Fruit fly (Drosophila melanogaster): Measurements from ENCODE around the gene Cluap1.

Gene Cluap1

DNA sequence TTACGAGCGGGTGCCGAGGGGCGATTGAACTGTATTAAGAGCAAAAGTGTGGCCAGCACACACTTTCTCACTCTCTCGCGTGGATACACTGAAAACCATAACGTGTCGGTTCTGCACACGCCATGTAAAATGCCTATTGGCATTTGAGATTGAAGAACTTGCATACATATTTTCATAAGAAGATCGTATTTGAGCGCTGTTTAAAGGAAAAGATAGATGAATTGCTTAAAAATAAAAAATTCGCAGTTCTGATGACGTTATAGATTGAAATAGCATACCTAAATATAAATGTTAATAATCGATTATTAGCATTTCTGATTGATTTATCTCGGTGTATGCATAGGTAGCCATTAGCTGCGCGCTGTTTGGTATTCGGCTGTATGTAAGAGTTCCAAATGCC is 35.0 kb downstream of the Cluap1 start (continued):
- TF ChIP-seq dysf (GFP tag; IDR thresholded peaks at IDR 0.05): peak; percentile 32; the same call in 2 of the 3 replicates
- no peak for TF ChIP-seq CG32767 (GFP tag; IDR thresholded peaks at IDR 0.05)
- TF ChIP-seq CG5953 (GFP tag; IDR thresholded peaks at IDR 0.05): no peak
- no peak for TF ChIP-seq Rfx (GFP tag; IDR thresholded peaks at IDR 0.05)
- TF ChIP-seq CG30403 (GFP tag; optimal IDR thresholded peaks at IDR 0.05): peak; percentile 52
- TF ChIP-seq Hand (GFP tag; optimal IDR thresholded peaks at IDR 0.05): no peak
- TF ChIP-seq CG3847 (GFP tag; IDR thresholded peaks at IDR 0.05): no peak
- TF ChIP-seq Trl (optimal IDR thresholded peaks at IDR 0.05): no peak
- TF ChIP-seq Trl (GFP tag; optimal IDR thresholded peaks at IDR 0.05): no peak
- TF ChIP-seq CG9932 (GFP tag; IDR thresholded peaks at IDR 0.05): no peak
- TF ChIP-seq Abd-B (GFP tag; optimal IDR thresholded peaks at IDR 0.05): peak; percentile 28
- peak; percentile 51 for TF ChIP-seq CG10979 (tag; optimal IDR thresholded peaks at IDR 0.05)
- TF ChIP-seq sisA (GFP tag; IDR thresholded peaks at IDR 0.05): no peak
- TF ChIP-seq ind (GFP tag; optimal IDR thresholded peaks at IDR 0.05): peak; percentile 37
- no peak for TF ChIP-seq ato (GFP tag; IDR thresholded peaks at IDR 0.05; ENCODE audit: partially characterized antibody)
- peak; percentile 75 for TF ChIP-seq Med (GFP tag)
- peak in 1 of 2 experiments; percentile 20 for TF ChIP-seq Eip74EF (GFP tag; optimal IDR thresholded peaks at IDR 0.05)
- no peak for TF ChIP-seq Six4 (GFP tag; optimal IDR thresholded peaks at IDR 0.05)
- TF ChIP-seq CG13296 (GFP tag; optimal IDR thresholded peaks at IDR 0.05): no peak
- peak; percentile 9 for TF ChIP-seq CG15601 (tag; optimal IDR thresholded peaks at IDR 0.05)
- TF ChIP-seq sug (tag; optimal IDR thresholded peaks at IDR 0.05): no peak
- peak; percentile 49 for TF ChIP-seq row (GFP tag; IDR thresholded peaks at IDR 0.05)
- TF ChIP-seq vfl (GFP tag; optimal IDR thresholded peaks at IDR 0.05): no peak
- no peak for TF ChIP-seq so (GFP tag; IDR thresholded peaks at IDR 0.05)
- TF ChIP-seq CG6654 (GFP tag; optimal IDR thresholded peaks at IDR 0.05): peak; percentile 8
- peak; percentile 65 for TF ChIP-seq gem (tag; optimal IDR thresholded peaks at IDR 0.05)

dm6 chrX:22502225-22502624 is 41.9 kb downstream of the Cluap1 start:
- TF ChIP-seq salm (tag; optimal IDR thresholded peaks at IDR 0.05) (no peak), CG2875 (GFP tag; optimal IDR thresholded peaks at IDR 0.05) (no peak), dysf (GFP tag; IDR thresholded peaks at IDR 0.05) (no peak), CG13424 (tag; optimal IDR thresholded peaks at IDR 0.05) (no peak), CG2199 (GFP tag; IDR thresholded peaks at IDR 0.05) (peak; percentile 100), shn (GFP tag; optimal IDR thresholded peaks at IDR 0.05) (no peak), cg (GFP tag; optimal IDR thresholded peaks at IDR 0.05) (peak; percentile 47), zf30C (GFP tag; optimal IDR thresholded peaks at IDR 0.05) (no peak), Deaf1 (tag; optimal IDR thresholded peaks at IDR 0.05) (no peak), CG6813 (GFP tag; optimal IDR thresholded peaks at IDR 0.05) (no peak)

DNA sequence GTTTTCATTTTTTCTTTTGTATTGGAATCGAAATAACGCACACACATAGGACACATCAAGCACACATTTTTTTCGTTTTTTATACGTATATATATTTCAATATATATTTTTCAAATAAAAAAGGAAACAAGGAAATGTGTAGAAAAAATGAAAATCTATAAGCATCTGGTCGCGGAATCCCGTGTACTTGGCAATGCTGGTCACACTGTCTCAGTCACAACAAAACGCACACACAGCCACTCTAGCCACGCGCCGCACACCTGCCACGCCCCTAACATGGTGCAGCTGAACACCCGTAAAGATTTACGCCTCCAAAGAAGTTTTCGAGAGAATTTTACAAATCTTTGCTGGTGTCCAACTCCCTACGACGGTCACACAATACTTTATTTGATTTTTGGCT is 44.6 kb downstream of the Cluap1 start:
- no peak for TF ChIP-seq vvl (GFP tag; IDR thresholded peaks at IDR 0.05)
- TF ChIP-seq CG3065 (GFP tag; optimal IDR thresholded peaks at IDR 0.05): peak; percentile 17
- TF ChIP-seq stwl (tag; optimal IDR thresholded peaks at IDR 0.05): peak; percentile 91
- no peak for TF ChIP-seq CG8924 (tag; optimal IDR thresholded peaks at IDR 0.05)
- TF ChIP-seq gfzf (GFP tag; optimal IDR thresholded peaks at IDR 0.05): peak; percentile 30

Measured in whole organism, embryonic.